Worm (Caenorhabditis elegans) whole organism, midembryonic: ENCODE results near the gene ZC190.10.

Experiments used
- T22C8.4 ChIP-seq: fragments of 200-800 bp; sonication (Bioruptor generic); IDR thresholded peaks from 2 replicates; pipeline ENCODE4 v1.3.6; 2022; ENCODE audit warnings: missing genetic modification characterization, missing compliant biosample characterization
- cog-1 ChIP-seq: sonication (generic microtip); optimal IDR thresholded peaks from 2 replicates; lab custom pipeline; 2016; ENCODE audit warnings: missing genetic modification characterization, missing compliant biosample characterization
- flt-1 ChIP-seq: fragments of 200-800 bp; sonication (Bioruptor generic); IDR thresholded peaks from 2 replicates; pipeline ENCODE4 v1.3.6; 2022; ENCODE audit warnings: missing genetic modification characterization, missing compliant biosample characterization
- klf-2 ChIP-seq: fragments of 200-800 bp; sonication (Bioruptor generic); conservative IDR thresholded peaks from 2 replicates; pipeline ENCODE4 v1.3.6; 2022; ENCODE audit warnings: missing genetic modification reagents, missing genetic modification characterization, missing compliant biosample characterization
- med-1 ChIP-seq: sonication (generic microtip); optimal IDR thresholded peaks from 2 replicates; lab custom pipeline; 2017; ENCODE audit warnings: missing genetic modification characterization, mild to moderate bottlenecking, missing compliant biosample characterization, antibody characterized with exemption, missing genetic modification reagents; ENCODE audit not compliant: insufficient read depth
- ref-1 ChIP-seq: fragments of 200-800 bp; sonication (Bioruptor generic); conservative IDR thresholded peaks from 2 replicates; pipeline ENCODE4 v1.3.6; 2022; ENCODE audit warnings: missing genetic modification reagents, missing genetic modification characterization, missing compliant biosample characterization
- tab-1 ChIP-seq: fragments of 200-800 bp; sonication (Bioruptor generic); IDR thresholded peaks from 2 replicates; pipeline ENCODE4 v1.3.6; 2022; ENCODE audit warnings: missing genetic modification characterization, missing compliant biosample characterization
- ztf-23 ChIP-seq: fragments of 200-800 bp; sonication (Bioruptor generic); IDR thresholded peaks from 2 replicates; pipeline ENCODE4 v1.3.6; 2022; ENCODE audit warnings: missing genetic modification reagents, missing genetic modification characterization, missing compliant biosample characterization
- ztf-29 ChIP-seq: fragments of 200-800 bp; sonication (Bioruptor generic); IDR thresholded peaks from 2 replicates; pipeline ENCODE4 v1.3.6; 2022; ENCODE audit warnings: missing genetic modification reagents, missing genetic modification characterization, missing compliant biosample characterization

ZC190.10 gene

ce11 chrV:8716175-8716574 lies 20.1 kb upstream of the ZC190.10 start, which contains the start of gene glr-5:
TSS of gene glr-5 (plus strand) at chrV:8716495.
- no peak for TF ChIP-seq ztf-23 (GFP tag; lab: Robert Waterston, UW)
- no peak for TF ChIP-seq flt-1 (GFP tag; lab: Robert Waterston, UW)
- no peak for TF ChIP-seq T22C8.4
- TF ChIP-seq ref-1 (GFP tag; lab: Robert Waterston, UW): no peak
- TF ChIP-seq cog-1 (tag; lab: Kevin White, UChicago): no peak
- no peak for TF ChIP-seq ztf-29 (GFP tag; lab: Robert Waterston, UW)
- no peak for TF ChIP-seq klf-2
- TF ChIP-seq tab-1 (GFP tag; lab: Robert Waterston, UW): no peak

- TF ChIP-seq ref-1 (GFP tag; lab: Robert Waterston, UW) (no peak), T22C8.4 (no peak), flt-1 (GFP tag; lab: Robert Waterston, UW) (no peak), ztf-23 (GFP tag; lab: Robert Waterston, UW) (no peak), med-1 (no peak), ztf-29 (GFP tag; lab: Robert Waterston, UW) (no peak), cog-1 (tag; lab: Kevin White, UChicago) (no peak), tab-1 (GFP tag; lab: Robert Waterston, UW) (no peak), klf-2 (no peak)
These were observed 15.8 kb upstream of the ZC190.10 start, which contains the start of gene ZC178.2 for ce11 chrV:8711910-8712309. TSS of gene ZC178.2 (minus strand) at chrV:8712010.

ce11 chrV:8687707-8688106 lies 8.4 kb downstream of the ZC190.10 start, which contains the start of gene ZC190.8:
TSS of gene ZC190.8 (minus strand) at chrV:8687807.
- TF ChIP-seq flt-1 (GFP tag; lab: Robert Waterston, UW): no peak
- no peak for TF ChIP-seq ztf-23 (GFP tag; lab: Robert Waterston, UW)
- TF ChIP-seq med-1: no peak
- no peak for TF ChIP-seq ref-1 (GFP tag; lab: Robert Waterston, UW)
- no peak for TF ChIP-seq T22C8.4
- TF ChIP-seq ztf-29 (GFP tag; lab: Robert Waterston, UW): no peak
- TF ChIP-seq tab-1 (GFP tag; lab: Robert Waterston, UW): no peak
- no peak for TF ChIP-seq cog-1 (tag; lab: Kevin White, UChicago)
- TF ChIP-seq klf-2: no peak

ce11 chrV:8686764-8687163 lies 9.4 kb downstream of the ZC190.10 start, which contains the start of gene ZC190.7:
TSS of gene ZC190.7 (minus strand) at chrV:8686864.
- TF ChIP-seq ref-1 (GFP tag; lab: Robert Waterston, UW) (no peak), T22C8.4 (no peak), ztf-23 (GFP tag; lab: Robert Waterston, UW) (no peak), med-1 (no peak), ztf-29 (GFP tag; lab: Robert Waterston, UW) (no peak), cog-1 (tag; lab: Kevin White, UChicago) (no peak), klf-2 (no peak), flt-1 (GFP tag; lab: Robert Waterston, UW) (no peak)

- TF ChIP-seq cog-1 (tag; lab: Kevin White, UChicago): no peak
- TF ChIP-seq ztf-23 (GFP tag; lab: Robert Waterston, UW): no peak
- TF ChIP-seq tab-1 (GFP tag; lab: Robert Waterston, UW): no peak
- TF ChIP-seq klf-2: no peak
- no peak for TF ChIP-seq flt-1 (GFP tag; lab: Robert Waterston, UW)
- no peak for TF ChIP-seq ztf-29 (GFP tag; lab: Robert Waterston, UW)
- TF ChIP-seq T22C8.4: no peak
- no peak for TF ChIP-seq ref-1 (GFP tag; lab: Robert Waterston, UW)
- no peak for TF ChIP-seq med-1
These were observed 12.3 kb downstream of the ZC190.10 start for ce11 chrV:8683787-8684186.

- TF ChIP-seq klf-2: no peak
- TF ChIP-seq med-1: no peak
- TF ChIP-seq flt-1 (GFP tag; lab: Robert Waterston, UW): no peak
- TF ChIP-seq tab-1 (GFP tag; lab: Robert Waterston, UW): no peak
- TF ChIP-seq ref-1 (GFP tag; lab: Robert Waterston, UW): no peak
- no peak for TF ChIP-seq ztf-23 (GFP tag; lab: Robert Waterston, UW)
- TF ChIP-seq ztf-29 (GFP tag; lab: Robert Waterston, UW): no peak
- no peak for TF ChIP-seq cog-1 (tag; lab: Kevin White, UChicago)
- TF ChIP-seq T22C8.4: no peak
These were observed 13.4 kb downstream of the ZC190.10 start, which contains the start of gene cln-3.3 for ce11 chrV:8682719-8683118. TSS of gene cln-3.3 (plus strand) at chrV:8683052.

- no peak for TF ChIP-seq tab-1 (GFP tag; lab: Robert Waterston, UW)
- no peak for TF ChIP-seq med-1
- no peak for TF ChIP-seq T22C8.4
- TF ChIP-seq ztf-29 (GFP tag; lab: Robert Waterston, UW): no peak
- no peak for TF ChIP-seq ref-1 (GFP tag; lab: Robert Waterston, UW)
- no peak for TF ChIP-seq flt-1 (GFP tag; lab: Robert Waterston, UW)
- TF ChIP-seq cog-1 (tag; lab: Kevin White, UChicago): no peak
- no peak for TF ChIP-seq ztf-23 (GFP tag; lab: Robert Waterston, UW)
- TF ChIP-seq klf-2: no peak
These were observed 15.1 kb downstream of the ZC190.10 start, which contains the start of gene ZC190.2 for ce11 chrV:8681050-8681449. TSS of gene ZC190.2 (plus strand) at chrV:8681350.

- TF ChIP-seq flt-1 (GFP tag; lab: Robert Waterston, UW) (no peak), med-1 (no peak), klf-2 (no peak), T22C8.4 (no peak), ztf-23 (GFP tag; lab: Robert Waterston, UW) (no peak), ztf-29 (GFP tag; lab: Robert Waterston, UW) (no peak), ref-1 (GFP tag; lab: Robert Waterston, UW) (no peak), tab-1 (GFP tag; lab: Robert Waterston, UW) (no peak), cog-1 (tag; lab: Kevin White, UChicago) (no peak)
These were observed 18.9 kb downstream of the ZC190.10 start, which contains the start of gene ZC190.6 for ce11 chrV:8677193-8677592. TSS of gene ZC190.6 (minus strand) at chrV:8677293.

- TF ChIP-seq T22C8.4 (no peak), ztf-23 (GFP tag; lab: Robert Waterston, UW) (no peak), med-1 (no peak), klf-2 (no peak), tab-1 (GFP tag; lab: Robert Waterston, UW) (no peak)
These were observed 22.6 kb downstream of the ZC190.10 start, which contains the start of gene ZC190.5 for ce11 chrV:8673498-8673897. TSS of gene ZC190.5 (minus strand) at chrV:8673598.
